Fruit fly (Drosophila melanogaster) whole organism, embryonic: ENCODE measurements around the gene CG8960.
A peak's percentile ranks its signal among the peaks of the same experiment; 100 is the strongest.

Experiments used
- Adf1 ChIP-seq: fragments of 200-800 bp; sonication (Bioruptor generic); IDR thresholded peaks from 2 replicates; pipeline ENCODE4 v1.3.6; 2022; ENCODE audit warnings: missing biosample characterization, missing genetic modification characterization
- CG10267 ChIP-seq: fragments of 200-800 bp; sonication (Bioruptor generic); optimal IDR thresholded peaks from 2 replicates; lab custom pipeline; 2018; ENCODE audit warnings: missing biosample characterization, mild to moderate bottlenecking, missing genetic modification characterization, moderate library complexity
- CG10543 ChIP-seq: fragments of 200-800 bp; sonication (Bioruptor generic); optimal IDR thresholded peaks from 3 replicates; lab custom pipeline; 2017; ENCODE audit warnings: missing biosample characterization, mild to moderate bottlenecking, missing genetic modification characterization, moderate library complexity
- CG11247 ChIP-seq: fragments of 200-800 bp; sonication (Bioruptor generic); IDR thresholded peaks from 2 replicates; pipeline ENCODE4 v1.3.6; 2022; ENCODE audit warnings: missing biosample characterization, missing genetic modification characterization
- CG12236 ChIP-seq: fragments of 200-800 bp; sonication (Bioruptor generic); optimal IDR thresholded peaks from 2 replicates; lab custom pipeline; 2016; ENCODE audit warnings: missing biosample characterization, missing genetic modification characterization
- CG14667 ChIP-seq: fragments of 200-800 bp; sonication (Bioruptor generic); IDR thresholded peaks from 2 replicates; pipeline ENCODE4 v1.3.6; 2022; ENCODE audit warnings: missing biosample characterization, missing genetic modification characterization
- CG15269 ChIP-seq: fragments of 200-800 bp; sonication (Bioruptor generic); optimal IDR thresholded peaks from 2 replicates; lab custom pipeline; 2018; ENCODE audit warnings: missing biosample characterization, mild to moderate bottlenecking, missing genetic modification characterization, moderate library complexity
- CG16813 ChIP-seq: fragments of 200-800 bp; sonication (Bioruptor generic); IDR thresholded peaks from 3 replicates; pipeline ENCODE4 v1.3.6; 2022; ENCODE audit warnings: missing biosample characterization, missing genetic modification characterization; ENCODE audit not compliant: partially characterized antibody
- CG17328 ChIP-seq: fragments of 200-800 bp; sonication (Bioruptor generic); IDR thresholded peaks from 2 replicates; pipeline ENCODE4 v1.3.6; 2022; ENCODE audit warnings: missing biosample characterization, missing genetic modification characterization
- CG17612 ChIP-seq: fragments of 200-800 bp; sonication (Bioruptor generic); IDR thresholded peaks from 2 replicates; pipeline ENCODE4 v1.3.6; 2022; ENCODE audit warnings: missing biosample characterization, missing genetic modification characterization
- CG31224 ChIP-seq: fragments of 200-800 bp; sonication (Bioruptor generic); IDR thresholded peaks from 2 replicates; pipeline ENCODE4 v1.3.6; 2022; ENCODE audit warnings: missing biosample characterization, missing genetic modification characterization
- CG3163 ChIP-seq: fragments of 200-800 bp; sonication (Bioruptor generic); optimal IDR thresholded peaks from 3 replicates; lab custom pipeline; 2016; ENCODE audit warnings: missing biosample characterization, missing genetic modification characterization
- CG32532 ChIP-seq: fragments of 200-800 bp; sonication (Bioruptor generic); IDR thresholded peaks from 2 replicates; pipeline ENCODE4 v1.3.6; 2022; ENCODE audit warnings: missing biosample characterization, missing genetic modification characterization
- CG4730 ChIP-seq: fragments of 200-800 bp; sonication (Bioruptor generic); IDR thresholded peaks from 2 replicates; pipeline ENCODE4 v1.3.6; 2022; ENCODE audit warnings: missing biosample characterization, missing genetic modification characterization
- CG5180 ChIP-seq: fragments of 200-800 bp; sonication (Bioruptor generic); optimal IDR thresholded peaks from 3 replicates; lab custom pipeline; 2017; ENCODE audit warnings: missing biosample characterization, missing genetic modification characterization, mild to moderate bottlenecking, moderate library complexity, missing genetic modification reagents
- CG7357 ChIP-seq: fragments of 200-800 bp; sonication (Bioruptor generic); IDR thresholded peaks from 3 replicates; pipeline ENCODE4 v1.3.6; 2022; ENCODE audit warnings: missing biosample characterization, missing genetic modification characterization
- CG8765 ChIP-seq: fragments of 200-800 bp; sonication (Bioruptor generic); IDR thresholded peaks from 2 replicates; pipeline ENCODE4 v1.3.6; 2022; ENCODE audit warnings: missing biosample characterization, missing genetic modification characterization
- Dp ChIP-seq: fragments of 200-800 bp; sonication (Bioruptor generic); optimal IDR thresholded peaks from 2 replicates; lab custom pipeline; 2018; ENCODE audit warnings: missing biosample characterization, mild to moderate bottlenecking, missing genetic modification characterization, moderate library complexity
- E2f2 ChIP-seq: fragments of 200-800 bp; sonication (Bioruptor generic); IDR thresholded peaks from 2 replicates; pipeline ENCODE4 v1.3.6; 2022; ENCODE audit warnings: missing biosample characterization, missing genetic modification characterization
- Eip74EF ChIP-seq, 2 experiments: fragments of 200-800 bp in 1 of 2; fragments of >200 bp in 1 of 2; sonication (Bioruptor generic) in 1 of 2; optimal IDR thresholded peaks; 2 replicates each; lab custom pipeline; 2017 to 2019; ENCODE audit warnings: missing biosample characterization in 2 of 2, missing genetic modification characterization in 2 of 2, mild to moderate bottlenecking in 1 of 2, moderate library complexity in 1 of 2
- Elba2 ChIP-seq: fragments of 200-800 bp; sonication (Bioruptor generic); optimal IDR thresholded peaks from 3 replicates; lab custom pipeline; 2016; ENCODE audit warnings: missing biosample characterization, missing genetic modification characterization
- Fer2 ChIP-seq: fragments of 200-800 bp; sonication (Bioruptor generic); optimal IDR thresholded peaks from 2 replicates; lab custom pipeline; 2018; ENCODE audit warnings: missing biosample characterization, mild to moderate bottlenecking, missing genetic modification characterization, moderate library complexity
- HLH3B ChIP-seq: fragments of 200-800 bp; sonication (Bioruptor generic); IDR thresholded peaks from 2 replicates; pipeline ENCODE4 v1.3.6; 2022; ENCODE audit warnings: missing biosample characterization, missing genetic modification characterization
- Lpt ChIP-seq: fragments of >200 bp; optimal IDR thresholded peaks from 2 replicates; lab custom pipeline; 2018; ENCODE audit warnings: missing biosample characterization, missing genetic modification characterization
- NFAT ChIP-seq: fragments of 200-800 bp; sonication (Bioruptor generic); IDR thresholded peaks from 2 replicates; pipeline ENCODE4 v1.3.6; 2022; ENCODE audit warnings: missing biosample characterization, missing genetic modification characterization
- Nf-YA ChIP-seq: fragments of 200-800 bp; sonication (Bioruptor generic); IDR thresholded peaks from 2 replicates; pipeline ENCODE4 v1.3.6; 2022; ENCODE audit warnings: missing biosample characterization, missing genetic modification characterization
- NfI ChIP-seq: fragments of 200-800 bp; sonication (Bioruptor generic); optimal IDR thresholded peaks from 3 replicates; lab custom pipeline; 2018; ENCODE audit warnings: missing biosample characterization, mild to moderate bottlenecking, missing genetic modification characterization, moderate library complexity
- Sox100B ChIP-seq: fragments of 200-800 bp; sonication (Bioruptor generic); optimal IDR thresholded peaks from 3 replicates; lab custom pipeline; 2018; ENCODE audit warnings: missing biosample characterization, mild to moderate bottlenecking, missing genetic modification characterization
- Xbp1 ChIP-seq: fragments of 200-800 bp; sonication (Bioruptor generic); optimal IDR thresholded peaks from 3 replicates; lab custom pipeline; 2016; ENCODE audit warnings: missing biosample characterization, mild to moderate bottlenecking, missing genetic modification characterization
- Xrp1 ChIP-seq: fragments of 200-800 bp; sonication (Bioruptor generic); IDR thresholded peaks from 2 replicates; pipeline ENCODE4 v1.3.6; 2022; ENCODE audit warnings: missing biosample characterization, missing genetic modification characterization
- abd-A ChIP-seq: fragments of 200-800 bp; sonication (Bioruptor generic); optimal IDR thresholded peaks from 3 replicates; lab custom pipeline; 2019; ENCODE audit warnings: missing biosample characterization, mild to moderate bottlenecking, missing genetic modification characterization, moderate library complexity
- ac ChIP-seq: fragments of 200-800 bp; sonication (Bioruptor generic); optimal IDR thresholded peaks from 3 replicates; lab custom pipeline; 2017; ENCODE audit warnings: missing biosample characterization, mild to moderate bottlenecking, missing genetic modification characterization
- amos ChIP-seq: fragments of 200-800 bp; sonication (Bioruptor generic); IDR thresholded peaks from 2 replicates; pipeline ENCODE4 v1.3.6; 2022; ENCODE audit warnings: missing biosample characterization, missing genetic modification characterization; ENCODE audit not compliant: partially characterized antibody
- chinmo ChIP-seq: fragments of 200-800 bp; sonication (Bioruptor generic); IDR thresholded peaks from 4 replicates; pipeline ENCODE4 v1.3.6; 2022; ENCODE audit warnings: missing biosample characterization, missing genetic modification characterization; ENCODE audit not compliant: partially characterized antibody
- chn ChIP-seq: fragments of 200-800 bp; sonication (Bioruptor generic); optimal IDR thresholded peaks from 2 replicates; lab custom pipeline; 2016; ENCODE audit warnings: missing biosample characterization, missing genetic modification characterization
- disco-r ChIP-seq: fragments of 200-800 bp; sonication (Bioruptor generic); optimal IDR thresholded peaks from 2 replicates; lab custom pipeline; 2016; ENCODE audit warnings: missing biosample characterization, missing genetic modification characterization
- dysf ChIP-seq: fragments of 200-800 bp; sonication (Bioruptor generic); IDR thresholded peaks from 3 replicates; pipeline ENCODE4 v1.3.6; 2022; ENCODE audit warnings: missing biosample characterization, missing genetic modification characterization
- ewg ChIP-seq: fragments of 200-800 bp; sonication (Bioruptor generic); optimal IDR thresholded peaks from 3 replicates; lab custom pipeline; 2017; ENCODE audit warnings: mild to moderate bottlenecking, missing biosample characterization, missing genetic modification reagents, missing genetic modification characterization
- ftz-f1 ChIP-seq: fragments of 200-800 bp; sonication (Bioruptor generic); optimal IDR thresholded peaks from 2 replicates; lab custom pipeline; 2016; ENCODE audit warnings: missing biosample characterization, missing genetic modification characterization
- grau ChIP-seq: fragments of 200-800 bp; optimal IDR thresholded peaks from 3 replicates; lab custom pipeline; 2019; ENCODE audit warnings: missing biosample characterization, mild to moderate bottlenecking, missing genetic modification characterization, moderate library complexity
- hbn ChIP-seq: fragments of 200-800 bp; sonication (Bioruptor generic); IDR thresholded peaks from 2 replicates; pipeline ENCODE4 v1.3.6; 2022; ENCODE audit warnings: missing biosample characterization, missing genetic modification characterization; ENCODE audit not compliant: partially characterized antibody
- maf-S ChIP-seq: fragments of 200-800 bp; sonication (Bioruptor generic); optimal IDR thresholded peaks from 2 replicates; lab custom pipeline; 2016; ENCODE audit warnings: missing biosample characterization, missing genetic modification characterization
- mam ChIP-seq: fragments of 200-800 bp; sonication (Bioruptor generic); optimal IDR thresholded peaks from 3 replicates; lab custom pipeline; 2016; ENCODE audit warnings: missing biosample characterization, missing genetic modification characterization
- org-1 ChIP-seq: fragments of 200-800 bp; sonication (Bioruptor generic); optimal IDR thresholded peaks from 2 replicates; lab custom pipeline; 2017; ENCODE audit warnings: missing biosample characterization, missing genetic modification characterization
- pfk ChIP-seq: fragments of 200-800 bp; sonication (Bioruptor generic); optimal IDR thresholded peaks from 2 replicates; lab custom pipeline; 2018; ENCODE audit warnings: missing biosample characterization, mild to moderate bottlenecking, missing genetic modification characterization, moderate library complexity
- row ChIP-seq: fragments of 200-800 bp; sonication (Bioruptor generic); IDR thresholded peaks from 3 replicates; pipeline ENCODE4 v1.3.6; 2022; ENCODE audit warnings: missing biosample characterization, missing genetic modification characterization
- sd ChIP-seq: fragments of 200-800 bp; sonication (Bioruptor generic); optimal IDR thresholded peaks from 3 replicates; lab custom pipeline; 2018; ENCODE audit warnings: missing biosample characterization, mild to moderate bottlenecking, missing genetic modification characterization, moderate library complexity
- vvl ChIP-seq: fragments of 200-800 bp; sonication (Bioruptor generic); IDR thresholded peaks from 2 replicates; pipeline ENCODE4 v1.3.6; 2022; ENCODE audit warnings: missing biosample characterization, missing genetic modification characterization

CG8960 gene

dm6 chr3L:2158689-2159310 lies 38.0 kb upstream of the CG8960 start (continued):
- TF ChIP-seq ewg (GFP tag; lab: Kevin White, UChicago) (peak; percentile 40), Sox100B (GFP tag; lab: Kevin White, UChicago) (peak; percentile 65), grau (tag; lab: Kevin White, UChicago) (peak; percentile 46), CG7357 (GFP tag; lab: Robert Waterston, UW) (no peak; the same call in 2 of the 3 replicates), ac (no peak), org-1 (GFP tag; lab: Kevin White, UChicago) (no peak), CG8765 (GFP tag; lab: Robert Waterston, UW) (no peak)

DNA sequence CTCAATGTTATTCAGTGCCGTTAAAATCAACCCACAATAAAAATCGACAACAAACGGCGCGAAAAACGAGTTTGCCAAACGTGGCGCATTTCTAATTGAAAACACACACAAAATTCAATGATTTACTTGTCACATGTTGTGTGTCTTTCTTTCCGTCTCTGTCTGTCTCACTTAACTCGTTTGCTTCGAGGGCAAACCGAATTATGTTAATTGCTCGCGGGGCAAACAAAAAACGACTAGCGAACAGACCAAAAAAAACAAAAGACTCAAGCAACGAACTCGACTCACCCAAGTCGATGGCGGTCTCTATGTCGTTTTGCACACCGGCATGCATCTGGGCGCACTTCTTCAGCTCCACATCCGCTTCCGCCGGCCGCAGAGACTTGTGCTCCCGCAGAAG lies 37.0 kb upstream of the CG8960 start:
- TF ChIP-seq E2f2 (GFP tag; lab: Robert Waterston, UW) (0 out of 2 replicates have a peak, but pooled peaks have one; percentile 9), CG5180 (GFP tag; lab: Kevin White, UChicago) (peak; percentile 85), ftz-f1 (GFP tag; lab: Kevin White, UChicago) (peak; percentile 32), HLH3B (GFP tag; lab: Robert Waterston, UW) (no peak), CG15269 (tag; lab: Kevin White, UChicago) (peak; percentile 11), CG11247 (0 out of 2 replicates have a peak, but pooled peaks have one; percentile 57), sd (tag; lab: Kevin White, UChicago) (peak; percentile 35), amos (GFP tag; lab: Robert Waterston, UW) (no peak), CG14667 (GFP tag; lab: Robert Waterston, UW) (no peak), Eip74EF (GFP tag; optimal IDR thresholded peaks at IDR 0.05; lab: Kevin White, UChicago) (peak in 1 of 2 experiments; percentile 48), CG4730 (no peak), vvl (GFP tag; lab: Robert Waterston, UW) (peak; percentile 79), abd-A (tag; lab: Kevin White, UChicago) (peak; percentile 37), chinmo (GFP tag; lab: Robert Waterston, UW) (peak; percentile 87; the same call in 3 of the 4 replicates), CG17612 (GFP tag; lab: Robert Waterston, UW) (no peak)

DNA sequence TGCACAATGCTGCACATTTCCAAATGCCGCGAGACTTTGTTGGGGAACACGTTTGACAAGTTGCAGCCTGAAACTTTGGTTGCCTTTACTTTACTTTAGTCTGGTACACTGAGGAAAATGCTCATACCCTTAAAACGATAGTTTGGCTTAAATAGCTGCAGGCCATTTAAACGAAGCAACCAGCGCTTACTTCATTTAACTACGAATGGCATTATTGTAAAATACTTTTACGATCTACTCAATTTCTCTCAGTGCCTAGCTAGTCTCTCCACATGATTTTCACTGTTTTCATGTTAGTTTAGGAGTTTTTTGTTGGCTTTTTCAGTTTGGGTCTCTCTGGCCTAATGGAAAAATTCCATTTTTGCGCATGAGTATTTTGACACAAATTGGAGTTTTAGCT lies 34.8 kb upstream of the CG8960 start:
- TF ChIP-seq pfk (no peak), CG32532 (GFP tag; lab: Robert Waterston, UW) (peak; percentile 45; the same call in 1 of the 2 replicates), NFAT (GFP tag; lab: Robert Waterston, UW) (no peak), CG10543 (GFP tag; lab: Kevin White, UChicago) (no peak), CG12236 (GFP tag; lab: Kevin White, UChicago) (peak; percentile 18), Elba2 (GFP tag; lab: Kevin White, UChicago) (no peak), hbn (GFP tag; lab: Robert Waterston, UW) (no peak), Fer2 (tag; lab: Kevin White, UChicago) (no peak), dysf (peak; percentile 85), Dp (GFP tag; lab: Kevin White, UChicago) (no peak), disco-r (GFP tag; lab: Kevin White, UChicago) (no peak), mam (GFP tag; lab: Kevin White, UChicago) (peak; percentile 62), Nf-YA (GFP tag; lab: Robert Waterston, UW) (peak; percentile 65), CG10267 (tag; lab: Kevin White, UChicago) (peak; percentile 56), CG3163 (GFP tag; lab: Kevin White, UChicago) (peak; percentile 26), row (GFP tag; lab: Robert Waterston, UW) (peak; percentile 84), CG17328 (GFP tag; lab: Robert Waterston, UW) (peak; percentile 91), chn (GFP tag; lab: Kevin White, UChicago) (peak; percentile 53), maf-S (GFP tag; lab: Kevin White, UChicago) (peak; percentile 16), Xbp1 (GFP tag; lab: Kevin White, UChicago) (peak; percentile 70), Adf1 (GFP tag; lab: Robert Waterston, UW) (no peak), CG31224 (peak; percentile 50), Lpt (GFP tag; lab: Kevin White, UChicago) (no peak), CG16813 (no peak), Xrp1 (GFP tag; lab: Robert Waterston, UW) (peak; percentile 88), NfI (GFP tag; lab: Kevin White, UChicago) (peak; percentile 62)
